Fruit fly (Drosophila melanogaster) whole organism, embryonic: ENCODE data around the gene Phb1.

ENCODE experiments used
- CG10274 ChIP-seq: fragments of 200-800 bp; sonication (Bioruptor generic); optimal IDR thresholded peaks from 3 replicates; lab custom pipeline; 2017; ENCODE audit warnings: missing biosample characterization, mild to moderate bottlenecking, missing genetic modification characterization
- CG10462 ChIP-seq: fragments of 200-800 bp; sonication (Bioruptor generic); optimal IDR thresholded peaks from 2 replicates; lab custom pipeline; 2016; ENCODE audit warnings: missing biosample characterization, missing genetic modification characterization
- CG11723 ChIP-seq: fragments of 200-800 bp; sonication (Bioruptor generic); optimal IDR thresholded peaks from 2 replicates; lab custom pipeline; 2017; ENCODE audit warnings: missing biosample characterization, mild to moderate bottlenecking, missing genetic modification characterization
- CG12744 ChIP-seq: fragments of 200-800 bp; sonication (Bioruptor generic); optimal IDR thresholded peaks from 2 replicates; lab custom pipeline; 2016; ENCODE audit warnings: missing biosample characterization, missing genetic modification characterization
- CG13123 ChIP-seq: fragments of 200-800 bp; sonication (Bioruptor generic); optimal IDR thresholded peaks from 2 replicates; lab custom pipeline; 2016; ENCODE audit warnings: missing biosample characterization, missing genetic modification characterization
- CG14014 ChIP-seq: fragments of 200-800 bp; sonication (Bioruptor generic); IDR thresholded peaks from 2 replicates; pipeline ENCODE4 v1.3.6; 2022; ENCODE audit warnings: missing biosample characterization, missing genetic modification characterization
- CG16815 ChIP-seq: fragments of 200-800 bp; sonication (Bioruptor generic); optimal IDR thresholded peaks from 3 replicates; lab custom pipeline; 2017; ENCODE audit warnings: missing biosample characterization, mild to moderate bottlenecking, missing genetic modification characterization
- CG17568 ChIP-seq: fragments of 200-800 bp; sonication (Bioruptor generic); optimal IDR thresholded peaks from 2 replicates; lab custom pipeline; 2018; ENCODE audit warnings: missing biosample characterization, mild to moderate bottlenecking, missing genetic modification characterization, moderate library complexity
- CG2875 ChIP-seq: fragments of 200-800 bp; sonication (Bioruptor generic); optimal IDR thresholded peaks from 2 replicates; lab custom pipeline; 2017; ENCODE audit warnings: missing biosample characterization, mild to moderate bottlenecking, missing genetic modification characterization, missing genetic modification reagents
- CG30020 ChIP-seq: fragments of 200-800 bp; optimal IDR thresholded peaks from 2 replicates; lab custom pipeline; 2019; ENCODE audit warnings: missing biosample characterization, mild to moderate bottlenecking, missing genetic modification characterization, moderate library complexity
- CG30431 ChIP-seq: fragments of 200-800 bp; sonication (Bioruptor generic); optimal IDR thresholded peaks from 2 replicates; lab custom pipeline; 2017; ENCODE audit warnings: missing biosample characterization, missing genetic modification characterization
- CG31224 ChIP-seq: fragments of 200-800 bp; sonication (Bioruptor generic); IDR thresholded peaks from 2 replicates; pipeline ENCODE4 v1.3.6; 2022; ENCODE audit warnings: missing biosample characterization, missing genetic modification characterization
- CG32532 ChIP-seq: fragments of 200-800 bp; sonication (Bioruptor generic); IDR thresholded peaks from 2 replicates; pipeline ENCODE4 v1.3.6; 2022; ENCODE audit warnings: missing biosample characterization, missing genetic modification characterization
- CG4360 ChIP-seq: fragments of 200-800 bp; sonication (Bioruptor generic); IDR thresholded peaks from 2 replicates; pipeline ENCODE4 v1.3.6; 2022; ENCODE audit warnings: missing biosample characterization, missing genetic modification characterization
- CG4707 ChIP-seq: fragments of 200-800 bp; sonication (Bioruptor generic); optimal IDR thresholded peaks from 2 replicates; lab custom pipeline; 2018; ENCODE audit warnings: missing biosample characterization, mild to moderate bottlenecking, missing genetic modification characterization, moderate library complexity
- CG7928 ChIP-seq: fragments of 200-800 bp; sonication (Bioruptor generic); optimal IDR thresholded peaks from 2 replicates; lab custom pipeline; 2017; ENCODE audit warnings: missing biosample characterization, mild to moderate bottlenecking, missing genetic modification characterization
- CG7987 ChIP-seq: fragments of 200-800 bp; sonication (Bioruptor generic); optimal IDR thresholded peaks from 2 replicates; lab custom pipeline; 2018; ENCODE audit warnings: missing biosample characterization, mild to moderate bottlenecking, missing genetic modification characterization, moderate library complexity
- CG9932 ChIP-seq: fragments of 200-800 bp; sonication (Bioruptor generic); IDR thresholded peaks from 2 replicates; pipeline ENCODE4 v1.3.6; 2022; ENCODE audit warnings: missing biosample characterization, missing genetic modification characterization
- CoRest ChIP-seq: fragments of 200-800 bp; sonication (Bioruptor generic); optimal IDR thresholded peaks from 3 replicates; lab custom pipeline; 2018; ENCODE audit warnings: missing biosample characterization, mild to moderate bottlenecking, missing genetic modification characterization, moderate library complexity
- Deaf1 ChIP-seq: fragments of 200-800 bp; optimal IDR thresholded peaks from 3 replicates; lab custom pipeline; 2019; ENCODE audit warnings: missing biosample characterization, mild to moderate bottlenecking, missing genetic modification characterization, moderate library complexity
- Dll ChIP-seq: fragments of 200-800 bp; sonication (Bioruptor generic); IDR thresholded peaks from 4 replicates; pipeline ENCODE4 v1.3.6; 2022; ENCODE audit warnings: missing biosample characterization, missing genetic modification characterization; ENCODE audit not compliant: partially characterized antibody
- Doc3 ChIP-seq: fragments of 200-800 bp; sonication (Bioruptor generic); IDR thresholded peaks from 3 replicates; pipeline ENCODE4 v1.3.6; 2022; ENCODE audit warnings: missing biosample characterization, missing genetic modification characterization; ENCODE audit not compliant: partially characterized antibody
- HLH54F ChIP-seq: fragments of 200-800 bp; sonication (Bioruptor generic); optimal IDR thresholded peaks from 3 replicates; lab custom pipeline; 2016; ENCODE audit warnings: missing biosample characterization, missing genetic modification characterization
- Mad ChIP-seq: fragments of 200-800 bp; sonication (Bioruptor generic); optimal IDR thresholded peaks from 2 replicates; lab custom pipeline; 2016; ENCODE audit warnings: missing biosample characterization, missing genetic modification characterization
- Max ChIP-seq: fragments of 200-800 bp; sonication (Bioruptor generic); optimal IDR thresholded peaks from 2 replicates; lab custom pipeline; 2016; ENCODE audit warnings: missing biosample characterization, mild to moderate bottlenecking, missing genetic modification characterization
- Mes4 ChIP-seq: fragments of 200-800 bp; sonication (Bioruptor generic); optimal IDR thresholded peaks from 2 replicates; lab custom pipeline; 2016; ENCODE audit warnings: missing biosample characterization, missing genetic modification characterization
- NC2α ChIP-seq: fragments of 200-800 bp; sonication (Bioruptor generic); optimal IDR thresholded peaks from 2 replicates; lab custom pipeline; 2016; ENCODE audit warnings: missing biosample characterization, missing genetic modification characterization
- Nf-YC ChIP-seq: fragments of 200-800 bp; optimal IDR thresholded peaks from 3 replicates; lab custom pipeline; 2019; ENCODE audit warnings: missing biosample characterization, mild to moderate bottlenecking, missing genetic modification characterization, moderate library complexity
- Oli ChIP-seq: fragments of 200-800 bp; sonication (Bioruptor generic); optimal IDR thresholded peaks from 2 replicates; lab custom pipeline; 2018; ENCODE audit warnings: missing biosample characterization, mild to moderate bottlenecking, missing genetic modification characterization, moderate library complexity
- Spps ChIP-seq: fragments of 200-800 bp; sonication (Bioruptor generic); optimal IDR thresholded peaks from 2 replicates; lab custom pipeline; 2018; ENCODE audit warnings: missing biosample characterization, mild to moderate bottlenecking, missing genetic modification characterization
- Sry-β ChIP-seq: fragments of 200-800 bp; sonication (Bioruptor generic); optimal IDR thresholded peaks from 2 replicates; lab custom pipeline; 2018; ENCODE audit warnings: missing biosample characterization, mild to moderate bottlenecking, missing genetic modification characterization, moderate library complexity
- Taf1 ChIP-seq: fragments of 200-800 bp; sonication (Bioruptor generic); IDR thresholded peaks from 2 replicates; pipeline ENCODE4 v1.3.6; 2022; ENCODE audit warnings: missing biosample characterization, missing genetic modification characterization
- Usf ChIP-seq: fragments of 200-800 bp; sonication (Bioruptor generic); optimal IDR thresholded peaks from 2 replicates; lab custom pipeline; 2017; ENCODE audit warnings: missing genotype, missing biosample characterization, missing genetic modification characterization
- Xbp1 ChIP-seq: fragments of 200-800 bp; sonication (Bioruptor generic); optimal IDR thresholded peaks from 3 replicates; lab custom pipeline; 2016; ENCODE audit warnings: missing biosample characterization, mild to moderate bottlenecking, missing genetic modification characterization
- az2 ChIP-seq: fragments of 200-800 bp; sonication (Bioruptor generic); optimal IDR thresholded peaks from 3 replicates; lab custom pipeline; 2016; ENCODE audit warnings: missing biosample characterization, missing genetic modification characterization
- bigmax ChIP-seq: fragments of 200-800 bp; sonication (Bioruptor generic); optimal IDR thresholded peaks from 2 replicates; lab custom pipeline; 2018; ENCODE audit warnings: missing biosample characterization, mild to moderate bottlenecking, missing genetic modification characterization
- chif ChIP-seq, 2 experiments: fragments of 200-800 bp; sonication (Bioruptor generic); optimal IDR thresholded peaks; 3 replicates each; lab custom pipeline; 2016; ENCODE audit warnings: missing biosample characterization in 2 of 2, missing genetic modification characterization in 2 of 2
- chinmo ChIP-seq: fragments of 200-800 bp; sonication (Bioruptor generic); IDR thresholded peaks from 4 replicates; pipeline ENCODE4 v1.3.6; 2022; ENCODE audit warnings: missing biosample characterization, missing genetic modification characterization; ENCODE audit not compliant: partially characterized antibody
- crol ChIP-seq: fragments of 200-800 bp; sonication (Bioruptor generic); IDR thresholded peaks from 2 replicates; pipeline ENCODE4 v1.3.6; 2022; ENCODE audit warnings: missing biosample characterization, missing genetic modification characterization
- fd102C ChIP-seq: fragments of 200-800 bp; sonication (Bioruptor generic); optimal IDR thresholded peaks from 2 replicates; lab custom pipeline; 2018; ENCODE audit warnings: missing biosample characterization, mild to moderate bottlenecking, missing genetic modification characterization, moderate library complexity
- fd96Cb ChIP-seq: fragments of 200-800 bp; sonication (Bioruptor generic); optimal IDR thresholded peaks from 2 replicates; lab custom pipeline; 2018; ENCODE audit warnings: missing biosample characterization, mild to moderate bottlenecking, missing genetic modification characterization, moderate library complexity
- h ChIP-seq: fragments of >200 bp; optimal IDR thresholded peaks from 2 replicates; lab custom pipeline; 2017
- onecut ChIP-seq: fragments of 200-800 bp; sonication (Bioruptor generic); IDR thresholded peaks from 2 replicates; pipeline ENCODE4 v1.3.6; 2022; ENCODE audit warnings: missing biosample characterization, missing genetic modification characterization
- rib ChIP-seq: fragments of 200-800 bp; sonication (Bioruptor generic); IDR thresholded peaks from 2 replicates; pipeline ENCODE4 v1.3.6; 2022; ENCODE audit warnings: missing biosample characterization, missing genetic modification characterization
- schlank ChIP-seq: fragments of 200-800 bp; sonication (Bioruptor generic); optimal IDR thresholded peaks from 2 replicates; lab custom pipeline; 2018; ENCODE audit warnings: missing biosample characterization, mild to moderate bottlenecking, missing genetic modification characterization
- sima ChIP-seq: fragments of 200-800 bp; sonication (Bioruptor generic); optimal IDR thresholded peaks from 2 replicates; lab custom pipeline; 2016; ENCODE audit warnings: missing biosample characterization, missing genetic modification characterization
- slbo ChIP-seq: fragments of 200-800 bp; sonication (Bioruptor generic); IDR thresholded peaks from 2 replicates; pipeline ENCODE4 v1.3.6; 2022; ENCODE audit warnings: missing biosample characterization, missing genetic modification characterization
- slou ChIP-seq: fragments of 200-800 bp; sonication (Bioruptor generic); optimal IDR thresholded peaks from 3 replicates; lab custom pipeline; 2016; ENCODE audit warnings: missing biosample characterization, missing genetic modification characterization
- twi ChIP-seq: fragments of 200-800 bp; optimal IDR thresholded peaks from 2 replicates; lab custom pipeline; 2019; ENCODE audit warnings: missing biosample characterization, mild to moderate bottlenecking, missing genetic modification characterization, moderate library complexity
- unc-4 ChIP-seq: fragments of 200-800 bp; sonication (Bioruptor generic); IDR thresholded peaks from 2 replicates; pipeline ENCODE4 v1.3.6; 2022; ENCODE audit warnings: missing biosample characterization, missing genetic modification characterization; ENCODE audit not compliant: partially characterized antibody
- z ChIP-seq: fragments of 200-800 bp; sonication (Bioruptor generic); IDR thresholded peaks from 3 replicates; pipeline ENCODE4 v1.3.6; 2022; ENCODE audit warnings: missing biosample characterization, missing genetic modification characterization
- zf30C ChIP-seq: fragments of 200-800 bp; sonication (Bioruptor generic); optimal IDR thresholded peaks from 3 replicates; lab custom pipeline; 2018; ENCODE audit warnings: missing biosample characterization, mild to moderate bottlenecking, missing genetic modification characterization

Gene Phb1

dm6 chr2L:19136735-19137134, 13.1 kb upstream of the Phb1 start (continued):
- peak; percentile 33 for TF ChIP-seq CoRest (tag; lab: Kevin White, UChicago)
- no peak for TF ChIP-seq slou (GFP tag; lab: Kevin White, UChicago)
- no peak for TF ChIP-seq CG14014 (GFP tag; lab: Robert Waterston, UW)
- no peak for TF ChIP-seq CG32532 (GFP tag; lab: Robert Waterston, UW)
- peak; percentile 96 for TF ChIP-seq zf30C
- no peak for TF ChIP-seq NC2α
- TF ChIP-seq CG31224 (GFP tag; lab: Robert Waterston, UW) = no peak
- no peak for TF ChIP-seq Max (GFP tag; lab: Kevin White, UChicago)
- peak in 1 of 2 experiments; percentile 67 for TF ChIP-seq chif (GFP tag; optimal IDR thresholded peaks at IDR 0.05; lab: Kevin White, UChicago)
- TF ChIP-seq Xbp1 (GFP tag; lab: Kevin White, UChicago) = no peak
- peak; percentile 30 for TF ChIP-seq Spps
- TF ChIP-seq chinmo (GFP tag; lab: Robert Waterston, UW) = 0 out of 4 replicates have a peak, but pooled peaks have one; percentile 33
- TF ChIP-seq h (lab: Kevin White, UChicago) = no peak
- TF ChIP-seq Mad (GFP tag; lab: Kevin White, UChicago) = no peak
- peak; percentile 30 for TF ChIP-seq CG30431
- no peak for TF ChIP-seq CG10462 (GFP tag; lab: Kevin White, UChicago)
- no peak for TF ChIP-seq CG10274
- TF ChIP-seq CG12744 (GFP tag; lab: Kevin White, UChicago) = no peak
- TF ChIP-seq CG4707 (GFP tag; lab: Kevin White, UChicago) = no peak
- no peak for TF ChIP-seq Usf (GFP tag; lab: Kevin White, UChicago)
- TF ChIP-seq unc-4 (GFP tag; lab: Robert Waterston, UW) = no peak
- TF ChIP-seq HLH54F (GFP tag; lab: Kevin White, UChicago) = no peak
- TF ChIP-seq crol (GFP tag; lab: Robert Waterston, UW) = peak; percentile 86
- TF ChIP-seq schlank (tag; lab: Kevin White, UChicago) = no peak
- TF ChIP-seq rib = no peak
- TF ChIP-seq Deaf1 (tag; lab: Kevin White, UChicago) = no peak
- no peak for TF ChIP-seq CG9932 (GFP tag; lab: Robert Waterston, UW)
- TF ChIP-seq Taf1 (GFP tag; lab: Robert Waterston, UW) = no peak
- peak; percentile 25 for TF ChIP-seq CG2875 (GFP tag; lab: Kevin White, UChicago)
- TF ChIP-seq Oli (tag; lab: Kevin White, UChicago) = no peak
- no peak for TF ChIP-seq Nf-YC (tag; lab: Kevin White, UChicago)
- TF ChIP-seq CG30020 (tag; lab: Kevin White, UChicago) = no peak
- no peak for TF ChIP-seq sima (GFP tag; lab: Kevin White, UChicago)
- TF ChIP-seq onecut (GFP tag; lab: Robert Waterston, UW) = no peak
- TF ChIP-seq Mes4 (GFP tag; lab: Kevin White, UChicago) = peak; percentile 20
- TF ChIP-seq CG7928 (GFP tag; lab: Kevin White, UChicago) = no peak
- peak; percentile 44 for TF ChIP-seq fd102C (GFP tag; lab: Kevin White, UChicago)
- no peak for TF ChIP-seq CG11723
- TF ChIP-seq Dll = no peak
- no peak for TF ChIP-seq twi (tag; lab: Kevin White, UChicago)
- TF ChIP-seq Doc3 (GFP tag; lab: Robert Waterston, UW) = no peak
- TF ChIP-seq Sry-β (GFP tag; lab: Kevin White, UChicago) = no peak
- no peak for TF ChIP-seq CG13123 (GFP tag; lab: Kevin White, UChicago)
- no peak for TF ChIP-seq bigmax (GFP tag; lab: Kevin White, UChicago)
- no peak for TF ChIP-seq fd96Cb
- peak; percentile 36 for TF ChIP-seq az2 (GFP tag; lab: Kevin White, UChicago)
- TF ChIP-seq z (GFP tag; lab: Robert Waterston, UW) = no peak
- TF ChIP-seq CG16815 (GFP tag; lab: Kevin White, UChicago) = peak; percentile 62
- no peak for TF ChIP-seq CG4360
- TF ChIP-seq slbo (GFP tag; lab: Robert Waterston, UW) = no peak
- no peak for TF ChIP-seq CG7987 (GFP tag; lab: Kevin White, UChicago)
- TF ChIP-seq CG17568 (GFP tag; lab: Kevin White, UChicago) = peak; percentile 49
